Worm (Caenorhabditis elegans) whole organism, L4 larva: Measurements from ENCODE around the gene srh-207.

Experiments used
- F26F4.8 ChIP-seq: fragments of 200-800 bp; sonication (Bioruptor generic); conservative IDR thresholded peaks from 2 replicates; pipeline ENCODE4 v1.3.6; 2022; ENCODE audit warnings: missing genetic modification characterization, missing compliant biosample characterization
- nhr-11 ChIP-seq: fragments of 150-350 bp; optimal IDR thresholded peaks from 2 replicates; lab custom pipeline; 2014; ENCODE audit warnings: missing biosample characterization, missing genetic modification characterization
- nhr-237 ChIP-seq: sonication (generic microtip); optimal IDR thresholded peaks from 2 replicates; lab custom pipeline; 2017; ENCODE audit warnings: missing biosample characterization, missing genetic modification characterization
- zag-1 ChIP-seq: fragments of 150-350 bp; optimal IDR thresholded peaks from 2 replicates; lab custom pipeline; 2014; ENCODE audit warnings: missing biosample characterization, missing genetic modification characterization

ce11 chrV:18412351-18412750 lies 2.3 kb upstream of the srh-207 start:
- no peak for TF ChIP-seq nhr-237
- peak; percentile 59; the same call in 1 of the 2 replicates for TF ChIP-seq F26F4.8 (GFP tag; lab: Robert Waterston, UW)
- TF ChIP-seq zag-1, result no peak
- no peak for TF ChIP-seq nhr-11 (tag; lab: Kevin White, UChicago)
